Worm (Caenorhabditis elegans): ENCODE measurements around the gene srlf-31.

The srlf-31 gene

ce11 chrIV:11955592-11955991 lies 32.6 kb upstream of the srlf-31 start:
- TF ChIP-seq B0310.2 (tag; optimal IDR thresholded peaks at IDR 0.05) (no peak), pes-1 (GFP tag; IDR thresholded peaks at IDR 0.05) (no peak), tbx-11 (GFP tag; IDR thresholded peaks at IDR 0.05) (no peak), tra-4 (tag; optimal IDR thresholded peaks at IDR 0.05) (no peak), scrt-1 (GFP tag; IDR thresholded peaks at IDR 0.05) (no peak), tbx-37 (GFP tag; conservative IDR thresholded peaks at IDR 0.05) (no peak), aly-1 (tag; optimal IDR thresholded peaks at IDR 0.05) (no peak), ama-1 (optimal IDR thresholded peaks at IDR 0.05) (no peak), hmbx-1 (tag; optimal IDR thresholded peaks at IDR 0.05) (no peak), ceh-36 (tag; optimal IDR thresholded peaks at IDR 0.05) (no peak), sea-1 (GFP tag; conservative IDR thresholded peaks at IDR 0.05) (no peak), hmg-4 (GFP tag; optimal IDR thresholded peaks at IDR 0.05) (no peak), F13C5.2 (tag; optimal IDR thresholded peaks at IDR 0.05) (no peak), flt-1 (GFP tag; IDR thresholded peaks at IDR 0.05) (no peak), ceh-13 (GFP tag; optimal IDR thresholded peaks at IDR 0.05) (no peak), hnd-1 (tag; optimal IDR thresholded peaks at IDR 0.05) (no peak)

ce11 chrIV:11952612-11953299 lies 29.8 kb upstream of the srlf-31 start, which contains the start of gene gdh-1:
Gene gdh-1 (plus strand): TSS chrIV:11953249.
- TF ChIP-seq ets-7 (tag; optimal IDR thresholded peaks at IDR 0.05) (no peak), tra-4 (tag; optimal IDR thresholded peaks at IDR 0.05) (no peak), hmbx-1 (tag; optimal IDR thresholded peaks at IDR 0.05) (no peak), tbx-37 (GFP tag; conservative IDR thresholded peaks at IDR 0.05) (no peak), ceh-13 (GFP tag; optimal IDR thresholded peaks at IDR 0.05) (no peak), scrt-1 (GFP tag; IDR thresholded peaks at IDR 0.05) (no peak), sea-1 (GFP tag; conservative IDR thresholded peaks at IDR 0.05) (no peak), ama-1 (optimal IDR thresholded peaks at IDR 0.05) (no peak), tbx-11 (GFP tag; IDR thresholded peaks at IDR 0.05) (no peak), B0310.2 (tag; optimal IDR thresholded peaks at IDR 0.05) (no peak), aly-1 (tag; optimal IDR thresholded peaks at IDR 0.05) (no peak), pes-1 (GFP tag; IDR thresholded peaks at IDR 0.05) (no peak), F13C5.2 (tag; optimal IDR thresholded peaks at IDR 0.05) (no peak), flt-1 (GFP tag; IDR thresholded peaks at IDR 0.05) (no peak)

- TF ChIP-seq ama-1 (optimal IDR thresholded peaks at IDR 0.05) (no peak), ets-7 (tag; optimal IDR thresholded peaks at IDR 0.05) (no peak), tra-4 (tag; optimal IDR thresholded peaks at IDR 0.05) (no peak), flt-1 (GFP tag; IDR thresholded peaks at IDR 0.05) (no peak), scrt-1 (GFP tag; IDR thresholded peaks at IDR 0.05) (no peak), tbx-37 (GFP tag; conservative IDR thresholded peaks at IDR 0.05) (no peak), aly-1 (tag; optimal IDR thresholded peaks at IDR 0.05) (no peak), hnd-1 (tag; optimal IDR thresholded peaks at IDR 0.05) (no peak), B0310.2 (tag; optimal IDR thresholded peaks at IDR 0.05) (no peak), pes-1 (GFP tag; IDR thresholded peaks at IDR 0.05) (no peak), sea-1 (GFP tag; conservative IDR thresholded peaks at IDR 0.05) (no peak), F13C5.2 (tag; optimal IDR thresholded peaks at IDR 0.05) (no peak), tbx-11 (GFP tag; IDR thresholded peaks at IDR 0.05) (no peak), hmbx-1 (tag; optimal IDR thresholded peaks at IDR 0.05) (no peak)
These were observed 27.3 kb upstream of the srlf-31 start, which contains the start of gene tbx-36 for ce11 chrIV:11950270-11950669. Gene tbx-36 (plus strand): TSS chrIV:11950570.

ce11 chrIV:11949717-11950116 lies 26.7 kb upstream of the srlf-31 start, which contains the start of gene hdl-1:
Gene hdl-1 (minus strand): TSS chrIV:11949817.
- TF ChIP-seq ets-7 (tag; optimal IDR thresholded peaks at IDR 0.05) (no peak), tra-4 (tag; optimal IDR thresholded peaks at IDR 0.05) (no peak), tbx-37 (GFP tag; conservative IDR thresholded peaks at IDR 0.05) (no peak), flt-1 (GFP tag; IDR thresholded peaks at IDR 0.05) (no peak), sea-1 (GFP tag; conservative IDR thresholded peaks at IDR 0.05) (no peak), aly-1 (tag; optimal IDR thresholded peaks at IDR 0.05) (no peak), hmbx-1 (tag; optimal IDR thresholded peaks at IDR 0.05) (no peak), ama-1 (optimal IDR thresholded peaks at IDR 0.05) (no peak), hnd-1 (tag; optimal IDR thresholded peaks at IDR 0.05) (no peak), B0310.2 (tag; optimal IDR thresholded peaks at IDR 0.05) (no peak), F13C5.2 (tag; optimal IDR thresholded peaks at IDR 0.05) (no peak), ceh-13 (GFP tag; optimal IDR thresholded peaks at IDR 0.05) (no peak), ceh-36 (tag; optimal IDR thresholded peaks at IDR 0.05) (no peak), hmg-4 (GFP tag; optimal IDR thresholded peaks at IDR 0.05) (no peak)

ce11 chrIV:11945621-11946020 lies 22.6 kb upstream of the srlf-31 start, which contains the start of gene ZK829.3:
Gene ZK829.3 (minus strand): TSS chrIV:11945721.
- no peak for TF ChIP-seq scrt-1 (GFP tag; IDR thresholded peaks at IDR 0.05)
- TF ChIP-seq pes-1 (GFP tag; IDR thresholded peaks at IDR 0.05) = no peak
- TF ChIP-seq ceh-13 (GFP tag; optimal IDR thresholded peaks at IDR 0.05) = no peak

- TF ChIP-seq hmg-4 (GFP tag; optimal IDR thresholded peaks at IDR 0.05) = no peak
- TF ChIP-seq ceh-13 (GFP tag; optimal IDR thresholded peaks at IDR 0.05) = no peak
- no peak for TF ChIP-seq ets-7 (tag; optimal IDR thresholded peaks at IDR 0.05)
- no peak for TF ChIP-seq sea-1 (GFP tag; conservative IDR thresholded peaks at IDR 0.05)
- no peak for TF ChIP-seq ceh-36 (tag; optimal IDR thresholded peaks at IDR 0.05)
- TF ChIP-seq aly-1 (tag; optimal IDR thresholded peaks at IDR 0.05) = no peak
- no peak for TF ChIP-seq hnd-1 (tag; optimal IDR thresholded peaks at IDR 0.05)
- TF ChIP-seq tbx-11 (GFP tag; IDR thresholded peaks at IDR 0.05) = no peak
- no peak for TF ChIP-seq hmbx-1 (tag; optimal IDR thresholded peaks at IDR 0.05)
- TF ChIP-seq tra-4 (tag; optimal IDR thresholded peaks at IDR 0.05) = no peak
- no peak for TF ChIP-seq ama-1 (optimal IDR thresholded peaks at IDR 0.05)
- TF ChIP-seq flt-1 (GFP tag; IDR thresholded peaks at IDR 0.05) = no peak
- no peak for TF ChIP-seq tbx-37 (GFP tag; conservative IDR thresholded peaks at IDR 0.05)
- no peak for TF ChIP-seq F13C5.2 (tag; optimal IDR thresholded peaks at IDR 0.05)
- TF ChIP-seq B0310.2 (tag; optimal IDR thresholded peaks at IDR 0.05) = no peak
- no peak for TF ChIP-seq scrt-1 (GFP tag; IDR thresholded peaks at IDR 0.05)
- TF ChIP-seq pes-1 (GFP tag; IDR thresholded peaks at IDR 0.05) = no peak
These were observed 19.3 kb upstream of the srlf-31 start, which contains the start of gene ZK829.1 for ce11 chrIV:11942313-11942712. Gene ZK829.1 (minus strand): TSS chrIV:11942413.

ce11 chrIV:11938554-11938953 lies 15.6 kb upstream of the srlf-31 start:
- no peak for TF ChIP-seq ama-1 (optimal IDR thresholded peaks at IDR 0.05)
